Worm (Caenorhabditis elegans) whole organism, L2 larva: ENCODE data around the gene fbxb-104.
"Not testable (repeated sequence)": the region's sequence is repeated elsewhere in the genome, so short reads cannot be mapped to it uniquely, and the experiment has no call there.

Experiments
- C34F6.9 ChIP-seq: fragments of 150-350 bp; optimal IDR thresholded peaks from 2 replicates; lab custom pipeline; 2014; ENCODE audit warnings: missing biosample characterization, missing genetic modification characterization
- F13H6.1 ChIP-seq: sonication (generic microtip); optimal IDR thresholded peaks from 2 replicates; lab custom pipeline; 2016; ENCODE audit warnings: missing genetic modification characterization, missing compliant biosample characterization
- ZK546.5 ChIP-seq: sonication (generic microtip); optimal IDR thresholded peaks from 2 replicates; lab custom pipeline; 2017; ENCODE audit warnings: missing biosample characterization, missing genetic modification characterization
- alr-1 ChIP-seq: fragments of 150-350 bp; optimal IDR thresholded peaks from 2 replicates; lab custom pipeline; 2014; ENCODE audit warnings: missing biosample characterization, missing genetic modification characterization
- aly-2 ChIP-seq: fragments of 150-350 bp; optimal IDR thresholded peaks from 2 replicates; lab custom pipeline; 2014; ENCODE audit warnings: missing biosample characterization, missing genetic modification characterization
- ama-1 ChIP-seq: fragments of 150-350 bp; optimal IDR thresholded peaks from 2 replicates; lab custom pipeline; 2018; ENCODE audit warnings: inconsistent platforms
- blmp-1 ChIP-seq: sonication (generic microtip); optimal IDR thresholded peaks from 2 replicates; lab custom pipeline; 2017; ENCODE audit warnings: missing genetic modification characterization, mild to moderate bottlenecking, missing compliant biosample characterization, antibody characterized with exemption, moderate library complexity; ENCODE audit not compliant: insufficient read depth
- ceh-16 ChIP-seq: fragments of 150-350 bp; optimal IDR thresholded peaks from 2 replicates; lab custom pipeline; 2014; ENCODE audit warnings: missing biosample characterization, missing genetic modification characterization
- ceh-82 ChIP-seq: fragments of 150-350 bp; optimal IDR thresholded peaks from 2 replicates; lab custom pipeline; 2014; ENCODE audit warnings: missing biosample characterization, missing genetic modification characterization
- crh-2 ChIP-seq: sonication (generic microtip); optimal IDR thresholded peaks from 2 replicates; lab custom pipeline; 2017; ENCODE audit warnings: missing biosample characterization, missing genetic modification characterization
- egl-27 ChIP-seq: sonication (generic microtip); optimal IDR thresholded peaks from 3 replicates; lab custom pipeline; 2017; ENCODE audit warnings: missing biosample characterization, missing genetic modification reagents, missing genetic modification characterization
- elt-1 ChIP-seq: fragments of 150-350 bp; optimal IDR thresholded peaks from 2 replicates; lab custom pipeline; 2014; ENCODE audit warnings: missing biosample characterization, missing genetic modification characterization
- gmeb-1 ChIP-seq: fragments of 150-350 bp; optimal IDR thresholded peaks from 2 replicates; lab custom pipeline; 2014; ENCODE audit warnings: missing biosample characterization, missing genetic modification characterization
- lin-39 ChIP-seq: fragments of 150-350 bp; optimal IDR thresholded peaks from 2 replicates; lab custom pipeline; 2014; ENCODE audit warnings: missing biosample characterization, missing genetic modification reagents, missing genetic modification characterization
- lsy-2 ChIP-seq, 2 experiments: fragments of 150-350 bp in 1 of 2; sonication (generic microtip) in 1 of 2; optimal IDR thresholded peaks; 2 replicates each; lab custom pipeline; 2014 to 2017; ENCODE audit warnings: missing biosample characterization in 2 of 2, missing genetic modification characterization in 2 of 2
- nhr-10 ChIP-seq: sonication (generic microtip); optimal IDR thresholded peaks from 2 replicates; lab custom pipeline; 2017; ENCODE audit warnings: missing biosample characterization, missing genetic modification characterization
- nhr-12 ChIP-seq: fragments of 150-350 bp; optimal IDR thresholded peaks from 2 replicates; lab custom pipeline; 2014; ENCODE audit warnings: missing biosample characterization, missing genetic modification characterization
- nhr-23 ChIP-seq: fragments of 150-350 bp; optimal IDR thresholded peaks from 2 replicates; lab custom pipeline; 2014; ENCODE audit warnings: missing biosample characterization, missing genetic modification reagents, missing genetic modification characterization
- nhr-237 ChIP-seq: fragments of 150-350 bp; optimal IDR thresholded peaks from 2 replicates; lab custom pipeline; 2014; ENCODE audit warnings: missing biosample characterization, missing genetic modification characterization
- nhr-25 ChIP-seq: fragments of 150-350 bp; sonication (generic microtip); optimal IDR thresholded peaks from 3 replicates; lab custom pipeline; 2014; ENCODE audit warnings: missing biosample characterization, missing genetic modification characterization
- nhr-6 ChIP-seq: fragments of 150-350 bp; optimal IDR thresholded peaks from 2 replicates; lab custom pipeline; 2014; ENCODE audit warnings: missing biosample characterization, missing genetic modification characterization
- nhr-77 ChIP-seq: fragments of 150-350 bp; optimal IDR thresholded peaks from 2 replicates; lab custom pipeline; 2014; ENCODE audit warnings: missing biosample characterization, missing genetic modification characterization
- peb-1 ChIP-seq: fragments of 150-350 bp; optimal IDR thresholded peaks from 2 replicates; lab custom pipeline; 2014; ENCODE audit warnings: missing biosample characterization, missing genetic modification characterization
- sem-4 ChIP-seq: fragments of 150-350 bp; optimal IDR thresholded peaks from 2 replicates; lab custom pipeline; 2014; ENCODE audit warnings: missing biosample characterization, missing genetic modification reagents, missing genetic modification characterization
- skn-1 ChIP-seq: sonication (generic microtip); optimal IDR thresholded peaks from 2 replicates; lab custom pipeline; 2017; ENCODE audit warnings: missing biosample characterization, missing genetic modification characterization
- sma-3 ChIP-seq: sonication (generic microtip); optimal IDR thresholded peaks from 2 replicates; lab custom pipeline; 2016; ENCODE audit warnings: missing genetic modification reagents, missing genetic modification characterization, missing compliant biosample characterization
- sma-9 ChIP-seq, 2 experiments: fragments of 150-350 bp in 1 of 2; sonication (generic microtip) in 1 of 2; optimal IDR thresholded peaks; 2 replicates each; lab custom pipeline; 2014 to 2016; ENCODE audit warnings: missing genetic modification characterization in 2 of 2, mild to moderate bottlenecking in 1 of 2, missing biosample characterization in 1 of 2, missing compliant biosample characterization in 1 of 2, missing genetic modification reagents in 1 of 2, moderate library complexity in 1 of 2
- snpc-4 ChIP-seq: fragments of 150-350 bp; optimal IDR thresholded peaks from 2 replicates; lab custom pipeline; 2014; ENCODE audit warnings: missing biosample characterization, missing genetic modification characterization
- unc-62 ChIP-seq: fragments of 150-350 bp; optimal IDR thresholded peaks from 2 replicates; lab custom pipeline; 2014; ENCODE audit warnings: missing biosample characterization, missing genetic modification reagents, missing genetic modification characterization
- zag-1 ChIP-seq: fragments of 150-350 bp; optimal IDR thresholded peaks from 2 replicates; lab custom pipeline; 2014; ENCODE audit warnings: missing biosample characterization, missing genetic modification characterization
- ztf-1 ChIP-seq: fragments of 200-800 bp; sonication (Bioruptor generic); conservative IDR thresholded peaks from 2 replicates; pipeline ENCODE4 v1.3.6; 2022; ENCODE audit warnings: missing genetic modification characterization, missing compliant biosample characterization

The fbxb-104 gene

DNA sequence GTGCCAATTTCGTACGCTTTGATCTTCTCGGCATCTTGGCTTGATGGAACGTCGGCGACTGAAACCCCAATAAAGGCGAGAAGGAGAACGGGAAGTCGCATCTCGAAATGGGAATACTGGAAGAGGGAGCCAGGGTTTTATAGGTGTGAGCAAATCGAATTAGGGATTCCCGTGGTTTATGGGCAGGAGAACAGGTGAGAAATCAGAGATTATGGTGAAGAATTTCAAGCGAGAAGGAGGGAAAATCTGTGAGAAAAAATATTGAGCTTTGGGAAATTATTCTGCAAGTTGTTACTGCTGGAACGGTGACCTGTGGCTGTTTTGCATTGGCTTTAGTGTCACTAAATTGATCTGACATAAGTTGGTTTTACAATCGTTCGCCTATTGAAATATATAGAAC, 5.5 kb downstream of the fbxb-104 start, which contains the start of gene Y49F6B.13:
TSS of gene Y49F6B.13 (minus strand) at position 101 of the 400 bp plus-strand sequence.
- TF ChIP-seq nhr-6 (tag; lab: Kevin White, UChicago) (no peak), C34F6.9 (no peak), aly-2 (no peak), sma-9 (GFP tag; optimal IDR thresholded peaks at IDR 0.05; lab: Kevin White, UChicago) (no peak), sma-9 (tag; optimal IDR thresholded peaks at IDR 0.05; lab: Kevin White, UChicago) (no peak), elt-1 (tag; lab: Kevin White, UChicago) (no peak), F13H6.1 (tag; lab: Kevin White, UChicago) (no peak), ceh-16 (no peak), nhr-25 (tag; lab: Kevin White, UChicago) (no peak), blmp-1 (no peak), nhr-12 (no peak), ztf-1 (GFP tag; lab: Robert Waterston, UW) (no peak)

DNA sequence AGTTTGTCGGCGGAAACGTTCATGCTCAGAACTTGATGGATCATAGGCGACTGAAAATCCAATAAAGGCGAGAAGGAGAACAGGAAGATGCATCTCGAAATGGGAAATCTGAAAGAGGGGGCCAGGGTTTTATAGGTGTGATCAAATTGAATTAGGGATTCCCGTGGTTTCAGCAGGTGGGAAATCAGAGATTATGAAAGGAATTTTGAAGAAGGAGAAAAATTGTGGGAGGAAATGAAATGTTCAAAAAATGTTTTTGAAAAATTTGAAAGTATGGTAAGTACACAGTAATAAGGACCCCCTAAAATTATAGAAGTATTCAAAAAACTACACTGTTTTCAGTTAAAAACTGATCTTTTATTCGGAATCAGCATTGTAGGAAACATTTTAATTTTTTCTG, 6.5 kb downstream of the fbxb-104 start, which contains the start of gene Y49F6B.20:
TSS of gene Y49F6B.20 (minus strand) at position 101 of the 400 bp plus-strand sequence.
- TF ChIP-seq ama-1 (lab: Kevin White, UChicago) (no peak), nhr-237 (tag; lab: Kevin White, UChicago) (no peak), zag-1 (no peak), sem-4 (tag; lab: Kevin White, UChicago) (no peak), nhr-23 (tag; lab: Kevin White, UChicago) (no peak), gmeb-1 (tag; lab: Kevin White, UChicago) (no peak), F13H6.1 (tag; lab: Kevin White, UChicago) (no peak)
- TF ChIP-seq, all 48 proteins: peak for 0

DNA sequence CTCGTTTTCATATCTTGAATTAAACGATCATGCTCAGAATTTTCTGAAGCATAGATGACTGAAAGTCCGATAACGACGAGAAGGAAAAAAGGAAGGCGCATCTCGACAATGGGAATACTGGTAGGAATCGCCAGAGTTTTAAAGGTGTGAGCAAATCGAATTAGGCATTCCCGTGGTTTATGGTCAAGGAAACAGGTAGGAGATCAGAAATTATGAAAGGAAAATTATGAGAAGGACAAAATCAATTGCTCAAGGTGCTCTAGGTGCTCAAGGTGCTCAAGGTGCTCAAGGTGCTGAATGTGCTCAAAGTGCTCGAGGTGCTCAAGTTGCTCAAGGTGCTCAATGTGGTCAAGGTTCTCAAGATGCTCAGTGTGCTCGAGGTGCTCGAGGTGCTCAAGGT, 12.5 kb downstream of the fbxb-104 start, which contains the start of gene C16C8.10:
TSS of gene C16C8.10 (minus strand) at position 101 of the 400 bp plus-strand sequence.
- TF ChIP-seq skn-1 (tag; lab: Kevin White, UChicago); peb-1 (tag; lab: Kevin White, UChicago); blmp-1: not testable (repeated sequence)

DNA sequence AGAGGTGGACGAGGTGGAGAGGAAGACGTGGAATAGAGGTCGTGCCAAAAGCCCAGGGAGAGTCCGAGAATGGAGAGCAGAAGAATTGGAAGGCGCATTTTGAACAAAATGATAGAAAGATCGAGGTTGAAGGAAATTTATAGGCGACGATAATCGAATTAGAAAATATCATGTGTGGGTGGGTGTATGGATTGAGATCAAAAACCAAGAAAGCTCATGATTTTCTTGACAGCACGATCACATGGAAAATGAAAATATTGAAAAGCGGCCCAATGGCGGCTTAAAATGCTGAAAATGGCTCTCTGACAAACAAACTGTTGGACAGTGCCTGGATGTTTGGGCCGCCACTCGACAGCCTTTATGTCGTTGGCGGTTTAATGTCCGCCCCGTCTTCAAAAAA, 14.0 kb downstream of the fbxb-104 start, which contains the start of gene C16C8.9:
TSS of gene C16C8.9 (minus strand) at position 101 of the 400 bp plus-strand sequence.
- TF ChIP-seq nhr-12 (no peak), gmeb-1 (tag; lab: Kevin White, UChicago) (no peak), sma-3 (GFP tag; lab: Kevin White, UChicago) (no peak), C34F6.9 (no peak), lsy-2 (tag; optimal IDR thresholded peaks at IDR 0.05; lab: Kevin White, UChicago) (no peak), zag-1 (no peak), nhr-10 (tag; lab: Kevin White, UChicago) (no peak), sma-9 (GFP tag; optimal IDR thresholded peaks at IDR 0.05; lab: Kevin White, UChicago) (no peak), sma-9 (tag; optimal IDR thresholded peaks at IDR 0.05; lab: Kevin White, UChicago) (no peak), peb-1 (tag; lab: Kevin White, UChicago) (no peak), nhr-6 (tag; lab: Kevin White, UChicago) (no peak)
- TF ChIP-seq, all 48 proteins: peak for 0

DNA sequence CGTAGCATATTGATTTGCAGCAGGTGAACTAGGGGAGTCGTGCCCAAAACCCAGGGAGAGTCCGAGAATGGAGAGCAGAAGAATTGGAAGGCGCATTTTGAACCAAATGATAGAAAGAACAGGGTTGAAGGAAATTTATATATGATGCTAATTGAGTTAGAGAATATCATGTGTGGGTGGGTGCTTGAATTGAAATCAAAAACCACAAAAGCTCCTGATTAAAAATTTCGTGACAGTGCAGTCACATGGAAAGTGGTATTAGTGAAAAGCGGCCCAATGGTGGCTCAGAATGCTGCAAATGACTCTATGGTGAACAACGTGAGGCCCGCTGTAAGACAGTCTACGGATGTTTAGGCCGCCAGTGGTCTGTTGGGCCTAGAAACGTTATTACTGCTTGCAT, 15.5 kb downstream of the fbxb-104 start, which contains the start of gene C16C8.8:
TSS of gene C16C8.8 (minus strand) at position 101 of the 400 bp plus-strand sequence.
- TF ChIP-seq lsy-2 (tag; optimal IDR thresholded peaks at IDR 0.05; lab: Kevin White, UChicago) (no peak), sma-3 (GFP tag; lab: Kevin White, UChicago) (no peak), unc-62 (GFP tag; lab: Kevin White, UChicago) (no peak), ceh-16 (no peak), crh-2 (no peak), nhr-77 (tag; lab: Kevin White, UChicago) (no peak), alr-1 (tag; lab: Kevin White, UChicago) (no peak), egl-27 (no peak), snpc-4 (tag; lab: Kevin White, UChicago) (no peak), F13H6.1 (tag; lab: Kevin White, UChicago) (no peak), ZK546.5 (no peak)

DNA sequence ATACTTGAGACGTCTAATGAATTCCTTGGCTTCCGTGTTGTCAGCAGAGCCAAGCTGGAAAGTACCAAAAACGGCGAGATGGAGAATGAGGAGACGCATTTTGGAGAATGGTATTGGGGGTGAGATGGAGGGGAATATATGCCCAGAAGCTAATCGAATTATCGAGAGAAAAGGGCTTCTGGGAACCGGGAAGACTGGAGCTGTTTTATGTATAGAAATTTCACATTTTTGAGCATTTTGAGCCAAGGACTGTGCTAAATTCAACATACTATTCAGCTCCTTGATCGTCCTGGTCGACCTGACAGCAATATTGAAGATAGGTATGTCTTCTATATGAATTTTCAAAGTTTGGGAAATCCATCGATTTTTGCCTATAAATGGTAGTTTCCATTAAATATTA, 17.0 kb downstream of the fbxb-104 start, which contains the start of gene C16C8.7:
TSS of gene C16C8.7 (minus strand) at position 101 of the 400 bp plus-strand sequence.
- no peak for TF ChIP-seq ceh-82 (tag; lab: Kevin White, UChicago)
- no peak for TF ChIP-seq ztf-1 (GFP tag; lab: Robert Waterston, UW)
- no peak for TF ChIP-seq lin-39
